Worm (Caenorhabditis elegans) whole organism, late embryonic: Measurements from ENCODE around the gene F42G4.7.
"Not testable (repeated sequence)": the region's sequence is repeated elsewhere in the genome, so short reads cannot be mapped to it uniquely, and the experiment has no call there.

ENCODE experiments used
- F13H6.1 ChIP-seq: sonication (generic microtip); optimal IDR thresholded peaks from 2 replicates; lab custom pipeline; 2016; ENCODE audit warnings: missing genetic modification characterization, missing compliant biosample characterization
- K02D7.2 ChIP-seq: sonication (generic microtip); optimal IDR thresholded peaks from 2 replicates; lab custom pipeline; 2017; ENCODE audit warnings: mild to moderate bottlenecking, missing genetic modification characterization, missing compliant biosample characterization
- Y22D7AL.16 ChIP-seq: sonication (generic microtip); optimal IDR thresholded peaks from 2 replicates; lab custom pipeline; 2016; ENCODE audit warnings: missing genetic modification characterization, missing compliant biosample characterization
- ceh-14 ChIP-seq: sonication (generic microtip); optimal IDR thresholded peaks from 2 replicates; lab custom pipeline; 2016; ENCODE audit warnings: missing genotype, missing genetic modification characterization, missing compliant biosample characterization
- ceh-18 ChIP-seq: sonication (generic microtip); optimal IDR thresholded peaks from 2 replicates; lab custom pipeline; 2016; ENCODE audit warnings: missing genetic modification characterization, missing compliant biosample characterization
- ceh-19 ChIP-seq: fragments of 200-800 bp; sonication (Bioruptor generic); optimal IDR thresholded peaks from 2 replicates; lab custom pipeline; 2018; ENCODE audit warnings: mild to moderate bottlenecking, missing genetic modification characterization, missing compliant biosample characterization
- che-1 ChIP-seq: sonication (generic microtip); optimal IDR thresholded peaks from 2 replicates; lab custom pipeline; 2016; ENCODE audit warnings: mild to moderate bottlenecking, missing genetic modification characterization, missing compliant biosample characterization
- dmd-4 ChIP-seq: sonication (generic microtip); optimal IDR thresholded peaks from 2 replicates; lab custom pipeline; 2016; ENCODE audit warnings: borderline replicate concordance, missing genetic modification characterization, missing compliant biosample characterization
- dve-1 ChIP-seq: sonication (generic microtip); optimal IDR thresholded peaks from 2 replicates; lab custom pipeline; 2017; ENCODE audit warnings: antibody characterized with exemption, mild to moderate bottlenecking, missing genetic modification characterization, missing compliant biosample characterization
- elt-4 ChIP-seq: sonication (generic microtip); optimal IDR thresholded peaks from 2 replicates; lab custom pipeline; 2016; ENCODE audit warnings: missing genetic modification characterization, missing compliant biosample characterization
- ets-4 ChIP-seq: sonication (generic microtip); optimal IDR thresholded peaks from 2 replicates; lab custom pipeline; 2016; ENCODE audit warnings: missing genetic modification characterization, missing compliant biosample characterization
- fkh-10 ChIP-seq: fragments of 150-350 bp; optimal IDR thresholded peaks from 2 replicates; lab custom pipeline; 2014; ENCODE audit warnings: missing biosample characterization, missing genetic modification reagents, missing genetic modification characterization
- gmeb-2 ChIP-seq: sonication (generic microtip); optimal IDR thresholded peaks from 2 replicates; lab custom pipeline; 2016; ENCODE audit warnings: missing genetic modification characterization, inconsistent platforms, missing compliant biosample characterization
- hlh-13 ChIP-seq: fragments of 200-800 bp; sonication (Bioruptor generic); optimal IDR thresholded peaks from 2 replicates; lab custom pipeline; 2018; ENCODE audit warnings: mild to moderate bottlenecking, missing genetic modification characterization, missing compliant biosample characterization
- hlh-15 ChIP-seq: sonication (generic microtip); optimal IDR thresholded peaks from 2 replicates; lab custom pipeline; 2016; ENCODE audit warnings: missing genetic modification characterization, missing compliant biosample characterization
- hlh-30 ChIP-seq: sonication (generic microtip); optimal IDR thresholded peaks from 2 replicates; lab custom pipeline; 2017; ENCODE audit warnings: antibody characterized with exemption, missing genetic modification characterization, missing compliant biosample characterization; ENCODE audit not compliant: insufficient read depth
- hlh-6 ChIP-seq: sonication (generic microtip); optimal IDR thresholded peaks from 2 replicates; lab custom pipeline; 2016; ENCODE audit warnings: missing genotype, missing genetic modification characterization, missing compliant biosample characterization
- hlh-8 ChIP-seq: sonication (generic microtip); optimal IDR thresholded peaks from 2 replicates; lab custom pipeline; 2016; ENCODE audit warnings: missing genotype, missing genetic modification characterization, missing compliant biosample characterization
- lim-6 ChIP-seq: sonication (generic microtip); optimal IDR thresholded peaks from 2 replicates; lab custom pipeline; 2016; ENCODE audit warnings: missing genetic modification characterization, missing compliant biosample characterization
- madf-2 ChIP-seq: sonication (generic microtip); optimal IDR thresholded peaks from 2 replicates; lab custom pipeline; 2017; ENCODE audit warnings: missing genetic modification characterization, missing compliant biosample characterization
- nhr-11 ChIP-seq: fragments of 150-350 bp; optimal IDR thresholded peaks from 2 replicates; lab custom pipeline; 2014; ENCODE audit warnings: missing biosample characterization, missing genetic modification characterization
- pat-9 ChIP-seq: fragments of 200-800 bp; sonication (Bioruptor generic); optimal IDR thresholded peaks from 2 replicates; lab custom pipeline; 2018; ENCODE audit warnings: mild to moderate bottlenecking, missing genetic modification characterization, moderate library complexity, missing compliant biosample characterization
- pros-1 ChIP-seq: fragments of 150-350 bp; optimal IDR thresholded peaks from 2 replicates; lab custom pipeline; 2014; ENCODE audit warnings: missing biosample characterization, missing genetic modification reagents, missing genetic modification characterization
- ref-2 ChIP-seq: sonication (generic microtip); optimal IDR thresholded peaks from 2 replicates; lab custom pipeline; 2016; ENCODE audit warnings: missing genetic modification characterization, missing compliant biosample characterization
- sdc-2 ChIP-seq: sonication (generic microtip); optimal IDR thresholded peaks from 2 replicates; lab custom pipeline; 2016; ENCODE audit warnings: missing genotype, missing genetic modification characterization, missing compliant biosample characterization
- sox-2 ChIP-seq: fragments of 200-800 bp; sonication (Bioruptor generic); IDR thresholded peaks from 2 replicates; pipeline ENCODE4 v1.3.6; 2022; ENCODE audit warnings: missing genetic modification reagents, missing genetic modification characterization, missing compliant biosample characterization
- sox-4 ChIP-seq: sonication (generic microtip); optimal IDR thresholded peaks from 2 replicates; lab custom pipeline; 2017; ENCODE audit warnings: mild to moderate bottlenecking, missing genetic modification characterization, inconsistent platforms, missing compliant biosample characterization
- tbx-7 ChIP-seq: sonication (generic microtip); optimal IDR thresholded peaks from 2 replicates; lab custom pipeline; 2016; ENCODE audit warnings: missing genotype, missing genetic modification characterization, missing compliant biosample characterization
- ttx-3 ChIP-seq: sonication (generic microtip); optimal IDR thresholded peaks from 2 replicates; lab custom pipeline; 2016; ENCODE audit warnings: missing genetic modification reagents, missing genetic modification characterization, missing compliant biosample characterization
- unc-42 ChIP-seq: sonication (generic microtip); optimal IDR thresholded peaks from 2 replicates; lab custom pipeline; 2016; ENCODE audit warnings: missing genotype, missing genetic modification characterization, missing compliant biosample characterization
- unc-86 ChIP-seq: sonication (generic microtip); optimal IDR thresholded peaks from 2 replicates; lab custom pipeline; 2016; ENCODE audit warnings: missing genetic modification characterization, missing compliant biosample characterization
- ztf-16 ChIP-seq: sonication (generic microtip); optimal IDR thresholded peaks from 2 replicates; lab custom pipeline; 2017; ENCODE audit warnings: missing genetic modification characterization, missing compliant biosample characterization

F42G4.7 gene

ce11 chrII:13047106-13047505, at the start of gene F42G4.7:
TSS of gene F42G4.7 (minus strand) at chrII:13047290.
- not testable (repeated sequence) for TF ChIP-seq ceh-14 (tag; lab: Kevin White, UChicago); ref-2 (tag; lab: Kevin White, UChicago); ceh-18

ce11 chrII:13096345-13096744, 49.3 kb upstream of the F42G4.7 start:
- TF ChIP-seq sox-2 (GFP tag; lab: Robert Waterston, UW) (no peak), gmeb-2 (tag; lab: Kevin White, UChicago) (no peak), Y22D7AL.16 (tag; lab: Kevin White, UChicago) (no peak), dve-1 (tag; lab: Kevin White, UChicago) (no peak), ref-2 (tag; lab: Kevin White, UChicago) (no peak), lim-6 (tag; lab: Kevin White, UChicago) (no peak), sox-4 (tag; lab: Kevin White, UChicago) (no peak), ceh-14 (tag; lab: Kevin White, UChicago) (no peak)
- TF ChIP-seq, all 69 proteins: peak for 0

- TF ChIP-seq K02D7.2 (tag; lab: Kevin White, UChicago), result no peak
- TF ChIP-seq ztf-16, result no peak
- TF ChIP-seq sox-2 (GFP tag; lab: Robert Waterston, UW), result no peak
- TF ChIP-seq pros-1 (tag; lab: Kevin White, UChicago), result no peak
- no peak for TF ChIP-seq pat-9 (tag; lab: Kevin White, UChicago)
- no peak for TF ChIP-seq hlh-30 (tag; lab: Kevin White, UChicago)
- no peak for TF ChIP-seq sdc-2 (tag; lab: Kevin White, UChicago)
- TF ChIP-seq hlh-8 (tag; lab: Kevin White, UChicago), result no peak
- no peak for TF ChIP-seq hlh-15 (tag; lab: Kevin White, UChicago)
- no peak for TF ChIP-seq dmd-4 (tag; lab: Kevin White, UChicago)
- TF ChIP-seq, all 69 proteins: peak for 0
Observed at ce11 chrII:13091857-13092256, 44.8 kb upstream of the F42G4.7 start.

- no peak for TF ChIP-seq pros-1 (tag; lab: Kevin White, UChicago)
- no peak for TF ChIP-seq ceh-14 (tag; lab: Kevin White, UChicago)
- no peak for TF ChIP-seq ttx-3
- no peak for TF ChIP-seq K02D7.2 (tag; lab: Kevin White, UChicago)
- TF ChIP-seq ets-4 (tag; lab: Kevin White, UChicago), result no peak
- no peak for TF ChIP-seq fkh-10 (GFP tag; lab: Kevin White, UChicago)
- TF ChIP-seq che-1, result no peak
- TF ChIP-seq elt-4 (tag; lab: Kevin White, UChicago), result no peak
- TF ChIP-seq madf-2 (tag; lab: Kevin White, UChicago), result no peak
- TF ChIP-seq ceh-19 (GFP tag; lab: Kevin White, UChicago), result no peak
- TF ChIP-seq hlh-6 (tag; lab: Kevin White, UChicago), result no peak
- TF ChIP-seq F13H6.1, result no peak
- no peak for TF ChIP-seq unc-42 (tag; lab: Kevin White, UChicago)
Observed at ce11 chrII:13091123-13091522, 44.0 kb upstream of the F42G4.7 start, which contains the start of gene Y81G3A.4. TSS of gene Y81G3A.4 (plus strand) at chrII:13091423.

ce11 chrII:13085951-13086350, 38.9 kb upstream of the F42G4.7 start:
- TF ChIP-seq hlh-13 (GFP tag; lab: Kevin White, UChicago), result no peak
- TF ChIP-seq tbx-7 (tag; lab: Kevin White, UChicago), result no peak
- TF ChIP-seq unc-86 (tag; lab: Kevin White, UChicago), result no peak
- TF ChIP-seq ets-4 (tag; lab: Kevin White, UChicago), result no peak
- TF ChIP-seq nhr-11 (tag; lab: Kevin White, UChicago), result no peak
- TF ChIP-seq, all 69 proteins: peak for 0
